Worm (Caenorhabditis elegans) whole organism, mixed stage, embryonic: ENCODE data around the gene asp-18.

Experiments used
- ceh-43 ChIP-seq: fragments of 200-800 bp; sonication (Bioruptor generic); optimal IDR thresholded peaks from 2 replicates; lab custom pipeline; 2018; ENCODE audit warnings: mild to moderate bottlenecking, missing genetic modification characterization, moderate library complexity, missing compliant biosample characterization
- ces-1 ChIP-seq: fragments of 150-350 bp; optimal IDR thresholded peaks from 2 replicates; lab custom pipeline; 2014; ENCODE audit warnings: missing biosample characterization, missing genetic modification reagents, missing genetic modification characterization
- elt-1 ChIP-seq: sonication (generic microtip); optimal IDR thresholded peaks from 2 replicates; lab custom pipeline; 2017; ENCODE audit warnings: missing genetic modification characterization, mild to moderate bottlenecking, missing compliant biosample characterization, antibody characterized with exemption, moderate library complexity, borderline replicate concordance; ENCODE audit not compliant: insufficient read depth
- lin-13 ChIP-seq: fragments of 150-350 bp; optimal IDR thresholded peaks from 2 replicates; lab custom pipeline; 2014; ENCODE audit warnings: missing biosample characterization, missing genetic modification characterization
- mep-1 ChIP-seq: fragments of 150-350 bp; optimal IDR thresholded peaks from 2 replicates; lab custom pipeline; 2017; ENCODE audit warnings: missing biosample characterization, missing genetic modification reagents, missing genetic modification characterization, inconsistent platforms
- nhr-12 ChIP-seq: fragments of 150-350 bp; optimal IDR thresholded peaks from 2 replicates; lab custom pipeline; 2014; ENCODE audit warnings: missing biosample characterization, missing genetic modification characterization
- nhr-237 ChIP-seq: fragments of 150-350 bp; optimal IDR thresholded peaks from 2 replicates; lab custom pipeline; 2014; ENCODE audit warnings: missing biosample characterization, missing genetic modification characterization
- nhr-28 ChIP-seq: fragments of 150-350 bp; optimal IDR thresholded peaks from 2 replicates; lab custom pipeline; 2014; ENCODE audit warnings: missing biosample characterization, missing genetic modification characterization
- pha-4 ChIP-seq: fragments of 150-350 bp; optimal IDR thresholded peaks from 2 replicates; lab custom pipeline; 2018; ENCODE audit warnings: missing biosample characterization, missing genetic modification reagents, missing genetic modification characterization
- snpc-4 ChIP-seq: fragments of 150-350 bp; optimal IDR thresholded peaks from 2 replicates; lab custom pipeline; 2014; ENCODE audit warnings: missing biosample characterization, missing genetic modification characterization
- unc-120 ChIP-seq: sonication (generic microtip); optimal IDR thresholded peaks from 2 replicates; lab custom pipeline; 2017; ENCODE audit warnings: missing genetic modification characterization, missing compliant biosample characterization; ENCODE audit not compliant: poor library complexity, severe bottlenecking
- unc-62 ChIP-seq: fragments of 150-350 bp; optimal IDR thresholded peaks from 2 replicates; lab custom pipeline; 2014; ENCODE audit warnings: missing biosample characterization, missing genetic modification reagents, missing genetic modification characterization

- TF ChIP-seq nhr-237 (tag; lab: Kevin White, UChicago) (no peak), nhr-12 (tag; lab: Kevin White, UChicago) (no peak), lin-13 (tag; lab: Kevin White, UChicago) (no peak), unc-120 (tag; lab: Kevin White, UChicago) (no peak), snpc-4 (tag; lab: Kevin White, UChicago) (no peak), mep-1 (no peak), ceh-43 (no peak), pha-4 (no peak), unc-62 (GFP tag; lab: Kevin White, UChicago) (no peak), ces-1 (no peak), nhr-28 (tag; lab: Kevin White, UChicago) (no peak), elt-1 (tag; lab: Kevin White, UChicago) (no peak)
Measured at ce11 chrV:18771804-18772386, 40.4 kb upstream of the asp-18 start.
